Fruit fly (Drosophila melanogaster) whole organism, adult: ENCODE measurements around the gene CG34428.

Experiments
- CG14711 ChIP-seq: fragments of 200-800 bp; sonication (Bioruptor generic); optimal IDR thresholded peaks from 2 replicates; lab custom pipeline; 2018; ENCODE audit warnings: missing biosample characterization, mild to moderate bottlenecking, missing genetic modification characterization, moderate library complexity
- CG33017 ChIP-seq: fragments of 200-800 bp; sonication (Bioruptor generic); optimal IDR thresholded peaks from 2 replicates; lab custom pipeline; 2018; ENCODE audit warnings: missing biosample characterization, mild to moderate bottlenecking, missing genetic modification characterization, moderate library complexity

dm6 chr3L:13027333-13027732 lies 34.2 kb upstream of the CG34428 start:
- TF ChIP-seq CG14711 (tag; lab: Kevin White, UChicago) (no peak), CG33017 (no peak)
